Fruit fly (Drosophila melanogaster) whole organism, embryonic: ENCODE data around the gene CG4709.

Source experiments
- Hmx ChIP-seq: fragments of 200-800 bp; sonication (Bioruptor generic); optimal IDR thresholded peaks from 2 replicates; lab custom pipeline; 2016; ENCODE audit warnings: missing biosample characterization, missing genetic modification characterization
- Tbp ChIP-seq: fragments of >200 bp; optimal IDR thresholded peaks from 2 replicates; lab custom pipeline; 2018; ENCODE audit warnings: missing biosample characterization, missing genetic modification characterization
- grau ChIP-seq: fragments of 200-800 bp; optimal IDR thresholded peaks from 3 replicates; lab custom pipeline; 2019; ENCODE audit warnings: missing biosample characterization, mild to moderate bottlenecking, missing genetic modification characterization, moderate library complexity
- inv ChIP-seq: fragments of 200-800 bp; sonication (Bioruptor generic); IDR thresholded peaks from 2 replicates; pipeline ENCODE4 v1.3.6; 2022; ENCODE audit warnings: missing biosample characterization, missing genetic modification characterization; ENCODE audit not compliant: partially characterized antibody
- lilli ChIP-seq: fragments of 200-800 bp; sonication (Bioruptor generic); optimal IDR thresholded peaks from 3 replicates; lab custom pipeline; 2016; ENCODE audit warnings: missing biosample characterization, missing genetic modification characterization

- TF ChIP-seq inv (GFP tag; lab: Robert Waterston, UW) (no peak), grau (peak; percentile 87), lilli (GFP tag; lab: Kevin White, UChicago) (peak; percentile 67), Hmx (GFP tag; lab: Kevin White, UChicago) (no peak), Tbp (GFP tag; lab: Kevin White, UChicago) (no peak)
Observed at dm6 chr2L:9984078-9984772, 30.1 kb downstream of the CG4709 start, which contains the start of gene bib.
